Fruit fly (Drosophila melanogaster): Measurements from ENCODE around the gene CG13690.

Gene CG13690

dm6 chr2L:430820-431628 is 11.6 kb upstream of the CG13690 start, which contains the start of gene ex:
Gene ex (plus strand): TSS chr2L:431227.
- TF ChIP-seq usp (GFP tag; optimal IDR thresholded peaks at IDR 0.05) (no peak), N (GFP tag; optimal IDR thresholded peaks at IDR 0.05) (no peak), GATAd (GFP tag; optimal IDR thresholded peaks at IDR 0.05) (no peak), rgr (GFP tag; optimal IDR thresholded peaks at IDR 0.05) (peak; percentile 8), CG9705 (GFP tag; optimal IDR thresholded peaks at IDR 0.05) (no peak), psq (GFP tag; optimal IDR thresholded peaks at IDR 0.05) (peak; percentile 40), h (GFP tag; optimal IDR thresholded peaks at IDR 0.05) (no peak), Abd-B (GFP tag; optimal IDR thresholded peaks at IDR 0.05) (no peak), lola (GFP tag; optimal IDR thresholded peaks at IDR 0.05) (no peak), tai (GFP tag; optimal IDR thresholded peaks at IDR 0.05) (no peak), dsf (GFP tag; optimal IDR thresholded peaks at IDR 0.05; ENCODE audit: borderline replicate concordance) (no peak), foxo (GFP tag; optimal IDR thresholded peaks at IDR 0.05) (peak in 1 of 2 experiments; percentile 53), HLH106 (tag; optimal IDR thresholded peaks at IDR 0.05) (no peak), Sp1 (GFP tag; optimal IDR thresholded peaks at IDR 0.05) (peak; percentile 16), jim (GFP tag; optimal IDR thresholded peaks at IDR 0.05) (no peak), Hr83 (GFP tag; optimal IDR thresholded peaks at IDR 0.05; ENCODE audit: poor library complexity, severe bottlenecking) (peak; percentile 15), dl (GFP tag; optimal IDR thresholded peaks at IDR 0.05; ENCODE audit: insufficient read depth in 1 of 2, partially characterized antibody in 2 of 2) (no peak), ey (GFP tag; optimal IDR thresholded peaks at IDR 0.05) (no peak), br (GFP tag; optimal IDR thresholded peaks at IDR 0.05) (no peak), Vsx2 (GFP tag; optimal IDR thresholded peaks at IDR 0.05; ENCODE audit: partially characterized antibody) (no peak), CrebA (GFP tag; optimal IDR thresholded peaks at IDR 0.05; ENCODE audit: borderline replicate concordance) (peak; percentile 88), Hr78 (GFP tag; optimal IDR thresholded peaks at IDR 0.05) (no peak), Dfd (GFP tag; optimal IDR thresholded peaks at IDR 0.05) (no peak), brk (GFP tag; optimal IDR thresholded peaks at IDR 0.05) (peak; percentile 13), fru (GFP tag; optimal IDR thresholded peaks at IDR 0.05) (no peak), sv (GFP tag; optimal IDR thresholded peaks at IDR 0.05) (no peak), Dif (GFP tag; optimal IDR thresholded peaks at IDR 0.05; ENCODE audit: partially characterized antibody) (no peak), CG32264 (GFP tag; optimal IDR thresholded peaks at IDR 0.05) (no peak), OdsH (GFP tag; optimal IDR thresholded peaks at IDR 0.05) (peak; percentile 12), dmrt93B (GFP tag; optimal IDR thresholded peaks at IDR 0.05) (no peak), Hnf4 (GFP tag; optimal IDR thresholded peaks at IDR 0.05) (peak; percentile 2), Jra (GFP tag; optimal IDR thresholded peaks at IDR 0.05) (no peak), Myc (optimal IDR thresholded peaks at IDR 0.05) (no peak), pan (optimal IDR thresholded peaks at IDR 0.05) (no peak), sage (GFP tag; optimal IDR thresholded peaks at IDR 0.05) (peak; percentile 36), woc (GFP tag; optimal IDR thresholded peaks at IDR 0.05) (no peak), Mio (GFP tag; optimal IDR thresholded peaks at IDR 0.05) (no peak), Rel (GFP tag; optimal IDR thresholded peaks at IDR 0.05) (no peak), Rel (tag; optimal IDR thresholded peaks at IDR 0.05) (peak; percentile 25)

dm6 chr2L:429680-430484 is 10.4 kb upstream of the CG13690 start:
- no peak for TF ChIP-seq dl (GFP tag; optimal IDR thresholded peaks at IDR 0.05; ENCODE audit: insufficient read depth in 1 of 2, partially characterized antibody in 2 of 2)
- TF ChIP-seq Myc (optimal IDR thresholded peaks at IDR 0.05): no peak
- peak; percentile 24 for TF ChIP-seq CrebA (GFP tag; optimal IDR thresholded peaks at IDR 0.05; ENCODE audit: borderline replicate concordance)
- peak; percentile 96 for TF ChIP-seq br (GFP tag; optimal IDR thresholded peaks at IDR 0.05)
- peak; percentile 94 for TF ChIP-seq HLH106 (tag; optimal IDR thresholded peaks at IDR 0.05)
- peak; percentile 97 for TF ChIP-seq h (GFP tag; optimal IDR thresholded peaks at IDR 0.05)
- no peak for TF ChIP-seq N (GFP tag; optimal IDR thresholded peaks at IDR 0.05)
- no peak for TF ChIP-seq Hr83 (GFP tag; optimal IDR thresholded peaks at IDR 0.05; ENCODE audit: poor library complexity, severe bottlenecking)
- peak; percentile 95 for TF ChIP-seq OdsH (GFP tag; optimal IDR thresholded peaks at IDR 0.05)
- peak; percentile 95 for TF ChIP-seq Hnf4 (GFP tag; optimal IDR thresholded peaks at IDR 0.05)
- TF ChIP-seq CG32264 (GFP tag; optimal IDR thresholded peaks at IDR 0.05): peak; percentile 87
- peak; percentile 89 for TF ChIP-seq brk (GFP tag; optimal IDR thresholded peaks at IDR 0.05)
- TF ChIP-seq sage (GFP tag; optimal IDR thresholded peaks at IDR 0.05): peak; percentile 93
- peak; percentile 90 for TF ChIP-seq tai (GFP tag; optimal IDR thresholded peaks at IDR 0.05)
- no peak for TF ChIP-seq jim (GFP tag; optimal IDR thresholded peaks at IDR 0.05)
- no peak for TF ChIP-seq Vsx2 (GFP tag; optimal IDR thresholded peaks at IDR 0.05; ENCODE audit: partially characterized antibody)
- peak; percentile 97 for TF ChIP-seq psq (GFP tag; optimal IDR thresholded peaks at IDR 0.05)
- TF ChIP-seq GATAd (GFP tag; optimal IDR thresholded peaks at IDR 0.05): no peak
- no peak for TF ChIP-seq Abd-B (GFP tag; optimal IDR thresholded peaks at IDR 0.05)
- TF ChIP-seq rgr (GFP tag; optimal IDR thresholded peaks at IDR 0.05): peak; percentile 93
- peak; percentile 82 for TF ChIP-seq CG9705 (GFP tag; optimal IDR thresholded peaks at IDR 0.05)
- peak; percentile 0 for TF ChIP-seq sv (GFP tag; optimal IDR thresholded peaks at IDR 0.05)
- TF ChIP-seq dsf (GFP tag; optimal IDR thresholded peaks at IDR 0.05; ENCODE audit: borderline replicate concordance): peak; percentile 82
- peak; percentile 94 for TF ChIP-seq Sp1 (GFP tag; optimal IDR thresholded peaks at IDR 0.05)
- TF ChIP-seq usp (GFP tag; optimal IDR thresholded peaks at IDR 0.05): no peak
- TF ChIP-seq Hr78 (GFP tag; optimal IDR thresholded peaks at IDR 0.05): no peak
- TF ChIP-seq Dfd (GFP tag; optimal IDR thresholded peaks at IDR 0.05): no peak
- peak; percentile 96 for TF ChIP-seq ey (GFP tag; optimal IDR thresholded peaks at IDR 0.05)
- peak; percentile 89 for TF ChIP-seq dmrt93B (GFP tag; optimal IDR thresholded peaks at IDR 0.05)
- TF ChIP-seq Dif (GFP tag; optimal IDR thresholded peaks at IDR 0.05; ENCODE audit: partially characterized antibody): no peak
- peak; percentile 96 for TF ChIP-seq woc (GFP tag; optimal IDR thresholded peaks at IDR 0.05)
- TF ChIP-seq Rel (GFP tag; optimal IDR thresholded peaks at IDR 0.05): no peak
- peak; percentile 61 for TF ChIP-seq Rel (tag; optimal IDR thresholded peaks at IDR 0.05)
- TF ChIP-seq Jra (GFP tag; optimal IDR thresholded peaks at IDR 0.05): peak; percentile 76
- TF ChIP-seq fru (GFP tag; optimal IDR thresholded peaks at IDR 0.05): peak; percentile 96
- peak; percentile 59 for TF ChIP-seq Mio (GFP tag; optimal IDR thresholded peaks at IDR 0.05)
- peak; percentile 73 to 96 for TF ChIP-seq foxo (GFP tag; optimal IDR thresholded peaks at IDR 0.05)
